Fruit fly (Drosophila melanogaster) whole organism, embryonic: ENCODE measurements around the gene fzo.

Source experiments
- Ada2b ChIP-seq: fragments of 200-800 bp; sonication (Bioruptor generic); IDR thresholded peaks from 2 replicates; pipeline ENCODE4 v1.3.6; 2022; ENCODE audit warnings: missing biosample characterization, missing genetic modification characterization
- CG10654 ChIP-seq: fragments of 200-800 bp; sonication (Bioruptor generic); optimal IDR thresholded peaks from 2 replicates; lab custom pipeline; 2016; ENCODE audit warnings: missing biosample characterization, missing genetic modification characterization
- CG10979 ChIP-seq: fragments of 200-800 bp; sonication (Bioruptor generic); optimal IDR thresholded peaks from 2 replicates; lab custom pipeline; 2018; ENCODE audit warnings: missing biosample characterization, mild to moderate bottlenecking, missing genetic modification characterization, moderate library complexity
- CG11695 ChIP-seq: fragments of 200-800 bp; sonication (Bioruptor generic); IDR thresholded peaks from 3 replicates; pipeline ENCODE4 v1.3.6; 2022; ENCODE audit warnings: missing biosample characterization, missing genetic modification characterization
- CG12104 ChIP-seq: fragments of 200-800 bp; sonication (Bioruptor generic); optimal IDR thresholded peaks from 3 replicates; lab custom pipeline; 2016; ENCODE audit warnings: missing biosample characterization, missing genetic modification characterization
- CG12299 ChIP-seq: fragments of 200-800 bp; sonication (Bioruptor generic); optimal IDR thresholded peaks from 2 replicates; lab custom pipeline; 2018; ENCODE audit warnings: missing biosample characterization, mild to moderate bottlenecking, missing genetic modification characterization
- CG1233 ChIP-seq: fragments of 200-800 bp; sonication (Bioruptor generic); optimal IDR thresholded peaks from 4 replicates; lab custom pipeline; 2018; ENCODE audit warnings: missing biosample characterization, mild to moderate bottlenecking, missing genetic modification characterization
- CG12659 ChIP-seq: fragments of 200-800 bp; sonication (Bioruptor generic); optimal IDR thresholded peaks from 3 replicates; lab custom pipeline; 2017; ENCODE audit warnings: mild to moderate bottlenecking, missing biosample characterization, missing genetic modification reagents, missing genetic modification characterization
- CG13894 ChIP-seq: fragments of 200-800 bp; sonication (Bioruptor generic); optimal IDR thresholded peaks from 3 replicates; lab custom pipeline; 2018; ENCODE audit warnings: missing biosample characterization, mild to moderate bottlenecking, missing genetic modification characterization, moderate library complexity
- CG15269 ChIP-seq: fragments of 200-800 bp; sonication (Bioruptor generic); optimal IDR thresholded peaks from 2 replicates; lab custom pipeline; 2018; ENCODE audit warnings: missing biosample characterization, mild to moderate bottlenecking, missing genetic modification characterization, moderate library complexity
- CG15514 ChIP-seq: fragments of 200-800 bp; sonication (Bioruptor generic); optimal IDR thresholded peaks from 3 replicates; lab custom pipeline; 2017; ENCODE audit warnings: missing biosample characterization, missing genetic modification characterization, mild to moderate bottlenecking, moderate library complexity, missing genetic modification reagents
- CG17912 ChIP-seq: fragments of 200-800 bp; sonication (Bioruptor generic); optimal IDR thresholded peaks from 2 replicates; lab custom pipeline; 2018; ENCODE audit warnings: missing biosample characterization, mild to moderate bottlenecking, missing genetic modification characterization
- CG18262 ChIP-seq: fragments of 200-800 bp; optimal IDR thresholded peaks from 3 replicates; lab custom pipeline; 2019; ENCODE audit warnings: missing biosample characterization, mild to moderate bottlenecking, missing genetic modification characterization, moderate library complexity
- CG18476 ChIP-seq: fragments of 200-800 bp; sonication (Bioruptor generic); optimal IDR thresholded peaks from 2 replicates; lab custom pipeline; 2016; ENCODE audit warnings: missing biosample characterization, mild to moderate bottlenecking, missing genetic modification characterization
- CG2202 ChIP-seq: fragments of 200-800 bp; sonication (Bioruptor generic); optimal IDR thresholded peaks from 2 replicates; lab custom pipeline; 2018; ENCODE audit warnings: missing biosample characterization, mild to moderate bottlenecking, missing genetic modification characterization
- CG3838 ChIP-seq: fragments of 200-800 bp; sonication (Bioruptor generic); optimal IDR thresholded peaks from 3 replicates; lab custom pipeline; 2016; ENCODE audit warnings: missing biosample characterization, missing genetic modification characterization
- CG3995 ChIP-seq: fragments of 200-800 bp; sonication (Bioruptor generic); optimal IDR thresholded peaks from 3 replicates; lab custom pipeline; 2016; ENCODE audit warnings: missing biosample characterization, missing genetic modification characterization
- CG4282 ChIP-seq: fragments of 200-800 bp; sonication (Bioruptor generic); optimal IDR thresholded peaks from 2 replicates; lab custom pipeline; 2016; ENCODE audit warnings: missing biosample characterization, missing genetic modification characterization
- CG7357 ChIP-seq: fragments of 200-800 bp; sonication (Bioruptor generic); IDR thresholded peaks from 3 replicates; pipeline ENCODE4 v1.3.6; 2022; ENCODE audit warnings: missing biosample characterization, missing genetic modification characterization
- CG8944 ChIP-seq: fragments of 200-800 bp; sonication (Bioruptor generic); optimal IDR thresholded peaks from 3 replicates; lab custom pipeline; 2016; ENCODE audit warnings: missing biosample characterization, missing genetic modification characterization
- Chrac-16 ChIP-seq: fragments of 200-800 bp; sonication (Bioruptor generic); optimal IDR thresholded peaks from 3 replicates; lab custom pipeline; 2016; ENCODE audit warnings: missing biosample characterization, missing genetic modification characterization
- CrebB ChIP-seq: fragments of 200-800 bp; sonication (Bioruptor generic); optimal IDR thresholded peaks from 3 replicates; lab custom pipeline; 2018; ENCODE audit warnings: missing biosample characterization, mild to moderate bottlenecking, missing genetic modification characterization
- Ets65A ChIP-seq: fragments of 200-800 bp; sonication (Bioruptor generic); peaks from one replicate; lab custom pipeline; 2016; ENCODE audit warnings: missing biosample characterization, missing genetic modification characterization
- Hand ChIP-seq: fragments of 200-800 bp; sonication (Bioruptor generic); optimal IDR thresholded peaks from 2 replicates; lab custom pipeline; 2017; ENCODE audit warnings: mild to moderate bottlenecking, missing biosample characterization, missing genetic modification reagents, missing genetic modification characterization
- Hey ChIP-seq: fragments of 200-800 bp; sonication (Bioruptor generic); optimal IDR thresholded peaks from 3 replicates; lab custom pipeline; 2018; ENCODE audit warnings: missing biosample characterization, mild to moderate bottlenecking, missing genetic modification characterization
- Jarid2 ChIP-seq: fragments of 200-800 bp; sonication (Bioruptor generic); optimal IDR thresholded peaks from 3 replicates; lab custom pipeline; 2017; ENCODE audit warnings: mild to moderate bottlenecking, missing biosample characterization, missing genetic modification reagents, missing genetic modification characterization
- MESR4 ChIP-seq: fragments of 200-800 bp; sonication (Bioruptor generic); optimal IDR thresholded peaks from 2 replicates; lab custom pipeline; 2018; ENCODE audit warnings: missing biosample characterization, mild to moderate bottlenecking, missing genetic modification characterization, moderate library complexity
- Meics ChIP-seq: fragments of 200-800 bp; sonication (Bioruptor generic); optimal IDR thresholded peaks from 2 replicates; lab custom pipeline; 2017; ENCODE audit warnings: missing biosample characterization, mild to moderate bottlenecking, missing genetic modification characterization
- Mes4 ChIP-seq: fragments of 200-800 bp; sonication (Bioruptor generic); optimal IDR thresholded peaks from 2 replicates; lab custom pipeline; 2016; ENCODE audit warnings: missing biosample characterization, missing genetic modification characterization
- NK7.1 ChIP-seq: fragments of 200-800 bp; sonication (Bioruptor generic); optimal IDR thresholded peaks from 3 replicates; lab custom pipeline; 2016; ENCODE audit warnings: missing biosample characterization, missing genetic modification characterization
- Opbp ChIP-seq: fragments of 200-800 bp; sonication (Bioruptor generic); IDR thresholded peaks from 3 replicates; pipeline ENCODE4 v1.3.6; 2022; ENCODE audit warnings: missing biosample characterization, missing genetic modification characterization; ENCODE audit not compliant: partially characterized antibody
- Optix ChIP-seq: fragments of 200-800 bp; sonication (Bioruptor generic); IDR thresholded peaks from 3 replicates; pipeline ENCODE4 v1.3.6; 2022; ENCODE audit warnings: missing biosample characterization, missing genetic modification characterization
- Taf1 ChIP-seq: fragments of 200-800 bp; sonication (Bioruptor generic); IDR thresholded peaks from 2 replicates; pipeline ENCODE4 v1.3.6; 2022; ENCODE audit warnings: missing biosample characterization, missing genetic modification characterization
- az2 ChIP-seq: fragments of 200-800 bp; sonication (Bioruptor generic); optimal IDR thresholded peaks from 3 replicates; lab custom pipeline; 2016; ENCODE audit warnings: missing biosample characterization, missing genetic modification characterization
- bbx ChIP-seq: fragments of 200-800 bp; sonication (Bioruptor generic); IDR thresholded peaks from 2 replicates; pipeline ENCODE4 v1.3.6; 2022; ENCODE audit warnings: missing biosample characterization, missing genetic modification characterization; ENCODE audit not compliant: partially characterized antibody
- bcd ChIP-seq: fragments of 200-800 bp; sonication (Bioruptor generic); optimal IDR thresholded peaks from 2 replicates; lab custom pipeline; 2017; ENCODE audit warnings: missing biosample characterization, mild to moderate bottlenecking, missing genetic modification characterization
- dimm ChIP-seq: fragments of 200-800 bp; sonication (Bioruptor generic); IDR thresholded peaks from 2 replicates; pipeline ENCODE4 v1.3.6; 2022; ENCODE audit warnings: missing biosample characterization, missing genetic modification characterization
- ewg ChIP-seq: fragments of 200-800 bp; sonication (Bioruptor generic); optimal IDR thresholded peaks from 3 replicates; lab custom pipeline; 2017; ENCODE audit warnings: mild to moderate bottlenecking, missing biosample characterization, missing genetic modification reagents, missing genetic modification characterization
- exex ChIP-seq: fragments of 200-800 bp; sonication (Bioruptor generic); optimal IDR thresholded peaks from 4 replicates; lab custom pipeline; 2018; ENCODE audit warnings: missing biosample characterization, mild to moderate bottlenecking, missing genetic modification characterization, moderate library complexity
- gsb-n ChIP-seq: fragments of 200-800 bp; sonication (Bioruptor generic); optimal IDR thresholded peaks from 3 replicates; lab custom pipeline; 2018; ENCODE audit warnings: missing biosample characterization, mild to moderate bottlenecking, missing genetic modification characterization
- her ChIP-seq: fragments of 200-800 bp; sonication (Bioruptor generic); optimal IDR thresholded peaks from 2 replicates; lab custom pipeline; 2016; ENCODE audit warnings: missing biosample characterization, missing genetic modification characterization
- lab ChIP-seq: fragments of 200-800 bp; sonication (Bioruptor generic); optimal IDR thresholded peaks from 3 replicates; lab custom pipeline; 2017; ENCODE audit warnings: missing biosample characterization, missing genetic modification characterization, mild to moderate bottlenecking, moderate library complexity, missing genetic modification reagents
- lmd ChIP-seq: fragments of 200-800 bp; sonication (Bioruptor generic); IDR thresholded peaks from 2 replicates; pipeline ENCODE4 v1.3.6; 2022; ENCODE audit warnings: missing biosample characterization, missing genetic modification characterization
- nerfin-1 ChIP-seq: fragments of 200-800 bp; sonication (Bioruptor generic); optimal IDR thresholded peaks from 3 replicates; lab custom pipeline; 2019; ENCODE audit warnings: missing biosample characterization, mild to moderate bottlenecking, missing genetic modification characterization, moderate library complexity
- oc ChIP-seq: fragments of 200-800 bp; sonication (Bioruptor generic); optimal IDR thresholded peaks from 2 replicates; lab custom pipeline; 2018; ENCODE audit warnings: missing biosample characterization, mild to moderate bottlenecking, missing genetic modification characterization, moderate library complexity
- onecut ChIP-seq: fragments of 200-800 bp; sonication (Bioruptor generic); IDR thresholded peaks from 2 replicates; pipeline ENCODE4 v1.3.6; 2022; ENCODE audit warnings: missing biosample characterization, missing genetic modification characterization
- row ChIP-seq: fragments of 200-800 bp; sonication (Bioruptor generic); IDR thresholded peaks from 3 replicates; pipeline ENCODE4 v1.3.6; 2022; ENCODE audit warnings: missing biosample characterization, missing genetic modification characterization
- sd ChIP-seq: fragments of 200-800 bp; sonication (Bioruptor generic); optimal IDR thresholded peaks from 3 replicates; lab custom pipeline; 2018; ENCODE audit warnings: missing biosample characterization, mild to moderate bottlenecking, missing genetic modification characterization, moderate library complexity
- sens ChIP-seq: fragments of 200-800 bp; sonication (Bioruptor generic); peaks from one replicate; lab custom pipeline; 2016; ENCODE audit warnings: missing biosample characterization, missing genetic modification characterization
- z ChIP-seq: fragments of 200-800 bp; sonication (Bioruptor generic); IDR thresholded peaks from 3 replicates; pipeline ENCODE4 v1.3.6; 2022; ENCODE audit warnings: missing biosample characterization, missing genetic modification characterization

The fzo gene

dm6 chr3R:23248853-23249573 lies 45.2 kb upstream of the fzo start, which contains the start of gene CG4467:
Gene CG4467 (minus strand): TSS chr3R:23248903.
- no peak for TF ChIP-seq Optix (GFP tag; lab: Robert Waterston, UW)
- TF ChIP-seq Chrac-16 (GFP tag; lab: Kevin White, UChicago), result no peak
- no peak for TF ChIP-seq CG11695 (GFP tag; lab: Robert Waterston, UW)
- TF ChIP-seq CG17912, result no peak
- peak; percentile 30 for TF ChIP-seq ewg (GFP tag; lab: Kevin White, UChicago)
- no peak for TF ChIP-seq CG18476
- no peak for TF ChIP-seq CG10979
- TF ChIP-seq sd, result peak; percentile 94
- peak; percentile 11 for TF ChIP-seq sens (GFP tag; lab: Kevin White, UChicago)
- TF ChIP-seq nerfin-1 (tag; lab: Kevin White, UChicago), result peak; percentile 98
- TF ChIP-seq CrebB (tag; lab: Kevin White, UChicago), result no peak
- no peak for TF ChIP-seq CG10654 (GFP tag; lab: Kevin White, UChicago)
- TF ChIP-seq CG15514 (GFP tag; lab: Kevin White, UChicago), result peak; percentile 10
- no peak for TF ChIP-seq bcd (GFP tag; lab: Kevin White, UChicago)
- TF ChIP-seq CG4282 (GFP tag; lab: Kevin White, UChicago), result no peak
- TF ChIP-seq Opbp (GFP tag; lab: Robert Waterston, UW), result peak; percentile 55; the same call in 1 of the 3 replicates
- peak; percentile 25 for TF ChIP-seq oc (tag; lab: Kevin White, UChicago)
- peak; percentile 18 for TF ChIP-seq CG12659
- TF ChIP-seq CG12104 (GFP tag; lab: Kevin White, UChicago), result no peak
- peak; percentile 96 for TF ChIP-seq CG13894 (tag; lab: Kevin White, UChicago)
- TF ChIP-seq onecut, result peak; percentile 22; the same call in 1 of the 2 replicates
- TF ChIP-seq Meics, result no peak
- TF ChIP-seq az2 (GFP tag; lab: Kevin White, UChicago), result peak; percentile 6
- TF ChIP-seq CG2202 (tag; lab: Kevin White, UChicago), result no peak
- no peak for TF ChIP-seq gsb-n (tag; lab: Kevin White, UChicago)
- no peak for TF ChIP-seq NK7.1 (GFP tag; lab: Kevin White, UChicago)
- TF ChIP-seq z (GFP tag; lab: Robert Waterston, UW), result no peak
- no peak for TF ChIP-seq CG8944 (GFP tag; lab: Kevin White, UChicago)
- peak; percentile 31 for TF ChIP-seq lab
- TF ChIP-seq CG3995, result no peak
- no peak for TF ChIP-seq CG1233 (GFP tag; lab: Kevin White, UChicago)
- TF ChIP-seq CG18262, result no peak
- peak; percentile 33 for TF ChIP-seq Hey
- no peak for TF ChIP-seq Mes4 (GFP tag; lab: Kevin White, UChicago)
- no peak for TF ChIP-seq exex (tag; lab: Kevin White, UChicago)
- TF ChIP-seq Hand (GFP tag; lab: Kevin White, UChicago), result peak; percentile 13
- no peak for TF ChIP-seq Ets65A (GFP tag; lab: Kevin White, UChicago)
- TF ChIP-seq CG7357 (GFP tag; lab: Robert Waterston, UW), result no peak
- no peak for TF ChIP-seq Jarid2 (GFP tag; lab: Kevin White, UChicago)
- TF ChIP-seq CG15269 (tag; lab: Kevin White, UChicago), result no peak
- TF ChIP-seq Taf1 (GFP tag; lab: Robert Waterston, UW), result no peak
- no peak for TF ChIP-seq CG3838 (GFP tag; lab: Kevin White, UChicago)
- TF ChIP-seq lmd (GFP tag; lab: Robert Waterston, UW), result no peak
- peak; percentile 64 for TF ChIP-seq row
- TF ChIP-seq her (GFP tag; lab: Kevin White, UChicago), result peak; percentile 0
- no peak for TF ChIP-seq CG12299 (tag; lab: Kevin White, UChicago)
- TF ChIP-seq Ada2b (GFP tag; lab: Robert Waterston, UW), result no peak
- TF ChIP-seq bbx (GFP tag; lab: Robert Waterston, UW), result peak; percentile 51
- no peak for TF ChIP-seq dimm
- no peak for TF ChIP-seq MESR4 (GFP tag; lab: Kevin White, UChicago)
